Fruit fly (Drosophila melanogaster): ENCODE data around the gene CG9154.

CG9154 gene

dm6 chr2L:6051212-6051621, 19.3 kb downstream of the CG9154 start (continued):
- peak; percentile 88 for TF ChIP-seq CG8290 (GFP tag; optimal IDR thresholded peaks at IDR 0.05)
- TF ChIP-seq CG8290 (tag; optimal IDR thresholded peaks at IDR 0.05), result peak; percentile 84 to 98
- TF ChIP-seq pum (GFP tag; optimal IDR thresholded peaks at IDR 0.05), result peak; percentile 90
- peak; percentile 97 for TF ChIP-seq CG12659 (GFP tag; optimal IDR thresholded peaks at IDR 0.05)
- TF ChIP-seq gsb (GFP tag; IDR thresholded peaks at IDR 0.05), result peak; percentile 79
- TF ChIP-seq CG33213 (GFP tag; optimal IDR thresholded peaks at IDR 0.05), result peak; percentile 96
- no peak for TF ChIP-seq Elba2 (GFP tag; optimal IDR thresholded peaks at IDR 0.05)
- peak; percentile 88 for TF ChIP-seq pnt (GFP tag; optimal IDR thresholded peaks at IDR 0.05)
- peak; percentile 80 for TF ChIP-seq CG10565 (GFP tag; optimal IDR thresholded peaks at IDR 0.05)
- peak; percentile 85 for TF ChIP-seq jing (GFP tag; optimal IDR thresholded peaks at IDR 0.05)
- peak; percentile 95 for TF ChIP-seq CG4424 (GFP tag; optimal IDR thresholded peaks at IDR 0.05)
- peak; percentile 92 for TF ChIP-seq CG10431 (GFP tag; optimal IDR thresholded peaks at IDR 0.05)
- TF ChIP-seq tin (GFP tag; optimal IDR thresholded peaks at IDR 0.05), result peak; percentile 93
- TF ChIP-seq CG30020 (tag; optimal IDR thresholded peaks at IDR 0.05), result peak; percentile 70
- peak; percentile 62 for TF ChIP-seq CG14965 (GFP tag; optimal IDR thresholded peaks at IDR 0.05; ENCODE audit: borderline replicate concordance)
- TF ChIP-seq tna (GFP tag; IDR thresholded peaks at IDR 0.05; ENCODE audit: partially characterized antibody), result no peak
- peak; percentile 97 for TF ChIP-seq CG10147 (GFP tag; optimal IDR thresholded peaks at IDR 0.05)
- TF ChIP-seq CG10959 (GFP tag; IDR thresholded peaks at IDR 0.05), result peak; percentile 93
- peak; percentile 79 for TF ChIP-seq TFAM (GFP tag; optimal IDR thresholded peaks at IDR 0.05)
- TF ChIP-seq NK7.1 (GFP tag; optimal IDR thresholded peaks at IDR 0.05), result peak; percentile 86
- TF ChIP-seq unpg (GFP tag; optimal IDR thresholded peaks at IDR 0.05), result peak; percentile 98
- TF ChIP-seq gt (GFP tag; IDR thresholded peaks at IDR 0.05), result peak; percentile 66; the same call in 1 of the 2 replicates
- peak; percentile 42 for TF ChIP-seq stwl (tag; optimal IDR thresholded peaks at IDR 0.05)
- peak; percentile 96 for TF ChIP-seq Dbx (GFP tag; IDR thresholded peaks at IDR 0.05)
- peak; percentile 95 for TF ChIP-seq Xbp1 (GFP tag; optimal IDR thresholded peaks at IDR 0.05)
- TF ChIP-seq tx (GFP tag; optimal IDR thresholded peaks at IDR 0.05), result peak; percentile 94
- TF ChIP-seq CG17912 (GFP tag; optimal IDR thresholded peaks at IDR 0.05), result peak; percentile 90
- TF ChIP-seq CG2129 (GFP tag; IDR thresholded peaks at IDR 0.05; ENCODE audit: partially characterized antibody), result no peak
- TF ChIP-seq CG9797 (GFP tag; optimal IDR thresholded peaks at IDR 0.05), result peak; percentile 38

- TF ChIP-seq CG6654 (GFP tag; optimal IDR thresholded peaks at IDR 0.05), result no peak
- no peak for TF ChIP-seq Deaf1 (tag; optimal IDR thresholded peaks at IDR 0.05)
- TF ChIP-seq Kr (GFP tag; optimal IDR thresholded peaks at IDR 0.05), result no peak
- no peak for TF ChIP-seq C15 (GFP tag; IDR thresholded peaks at IDR 0.05)
- no peak for TF ChIP-seq CG8281 (tag; optimal IDR thresholded peaks at IDR 0.05)
- TF ChIP-seq Jarid2 (GFP tag; optimal IDR thresholded peaks at IDR 0.05), result no peak
- TF ChIP-seq CG16863 (GFP tag; optimal IDR thresholded peaks at IDR 0.05), result no peak
- TF ChIP-seq Fer2 (tag; optimal IDR thresholded peaks at IDR 0.05), result no peak
- peak; percentile 90 for TF ChIP-seq CG2129 (GFP tag; IDR thresholded peaks at IDR 0.05; ENCODE audit: partially characterized antibody)
- TF ChIP-seq al (GFP tag; IDR thresholded peaks at IDR 0.05), result no peak
- no peak for TF ChIP-seq CG9817 (tag; optimal IDR thresholded peaks at IDR 0.05)
- no peak for TF ChIP-seq Xbp1 (GFP tag; optimal IDR thresholded peaks at IDR 0.05)
- TF ChIP-seq CG6813 (GFP tag; optimal IDR thresholded peaks at IDR 0.05), result no peak
- no peak for TF ChIP-seq CG1233 (GFP tag; optimal IDR thresholded peaks at IDR 0.05)
- no peak for TF ChIP-seq CG12071 (GFP tag; optimal IDR thresholded peaks at IDR 0.05)
- no peak for TF ChIP-seq CG31224 (GFP tag; IDR thresholded peaks at IDR 0.05)
- TF ChIP-seq seq (GFP tag; IDR thresholded peaks at IDR 0.05), result no peak
- TF ChIP-seq CG15073 (GFP tag; optimal IDR thresholded peaks at IDR 0.05), result no peak
- TF ChIP-seq B-H1 (GFP tag; IDR thresholded peaks at IDR 0.05), result no peak
- TF ChIP-seq pan (optimal IDR thresholded peaks at IDR 0.05), result no peak
- no peak for TF ChIP-seq pan (GFP tag; optimal IDR thresholded peaks at IDR 0.05 in 1 of 2, IDR thresholded peaks at IDR 0.05 in 1 of 2)
- no peak for TF ChIP-seq Aef1 (GFP tag; IDR thresholded peaks at IDR 0.05)
- TF ChIP-seq MTF-1 (GFP tag; optimal IDR thresholded peaks at IDR 0.05; ENCODE audit: borderline replicate concordance), result no peak
- TF ChIP-seq Poxn (GFP tag; IDR thresholded peaks at IDR 0.05), result no peak
- TF ChIP-seq CG10959 (GFP tag; IDR thresholded peaks at IDR 0.05), result no peak
- peak; percentile 11 for TF ChIP-seq CG15601 (tag; optimal IDR thresholded peaks at IDR 0.05)
- TF ChIP-seq CG12659 (GFP tag; optimal IDR thresholded peaks at IDR 0.05), result no peak
These were observed 19.9 kb downstream of the CG9154 start, which contains the start of gene CG9135 for dm6 chr2L:6050575-6050974. Gene CG9135, plus strand, starts transcription at chr2L:6050800.
